Worm (Caenorhabditis elegans) whole organism, L4 larva: ENCODE results near the gene sdz-27.

Experiments
- F49E8.2 ChIP-seq: sonication (generic microtip); optimal IDR thresholded peaks from 2 replicates; lab custom pipeline; 2016; ENCODE audit warnings: missing compliant biosample characterization, mild to moderate bottlenecking, missing genetic modification characterization, borderline replicate concordance
- R02D3.7 ChIP-seq: fragments of 150-350 bp; sonication (generic microtip); optimal IDR thresholded peaks from 3 replicates; lab custom pipeline; 2014; ENCODE audit warnings: missing biosample characterization, missing genetic modification characterization
- aha-1 ChIP-seq: fragments of 150-350 bp; peaks from one replicate; lab custom pipeline; 2014; ENCODE audit warnings: missing biosample characterization, missing genetic modification characterization
- ceh-20 ChIP-seq: fragments of 200-800 bp; sonication (Bioruptor generic); IDR thresholded peaks from 2 replicates; pipeline ENCODE4 v1.3.6; 2022; ENCODE audit warnings: missing genetic modification reagents, missing genetic modification characterization, missing compliant biosample characterization
- ceh-28 ChIP-seq: fragments of 150-350 bp; optimal IDR thresholded peaks from 2 replicates; lab custom pipeline; 2014; ENCODE audit warnings: missing biosample characterization, missing genetic modification reagents, missing genetic modification characterization
- ceh-32 ChIP-seq: sonication (generic microtip); optimal IDR thresholded peaks from 2 replicates; lab custom pipeline; 2016; ENCODE audit warnings: mild to moderate bottlenecking, missing genetic modification characterization, missing compliant biosample characterization; ENCODE audit not compliant: poor library complexity
- ceh-82 ChIP-seq: sonication (generic microtip); optimal IDR thresholded peaks from 2 replicates; lab custom pipeline; 2017; ENCODE audit warnings: missing biosample characterization, missing genetic modification characterization
- lin-15B ChIP-seq: fragments of 150-350 bp; sonication (generic microtip); optimal IDR thresholded peaks from 3 replicates; lab custom pipeline; 2014; ENCODE audit warnings: missing biosample characterization, missing genetic modification characterization
- lin-39 ChIP-seq: fragments of 150-350 bp; optimal IDR thresholded peaks from 2 replicates; lab custom pipeline; 2014; ENCODE audit warnings: missing biosample characterization, missing genetic modification reagents, missing genetic modification characterization
- nhr-11 ChIP-seq: fragments of 150-350 bp; optimal IDR thresholded peaks from 2 replicates; lab custom pipeline; 2014; ENCODE audit warnings: missing biosample characterization, missing genetic modification characterization
- saeg-2 ChIP-seq: fragments of 200-800 bp; sonication (Bioruptor generic); IDR thresholded peaks from 2 replicates; pipeline ENCODE4 v1.3.6; 2022; ENCODE audit warnings: missing genetic modification reagents, missing genetic modification characterization, missing compliant biosample characterization
- zag-1 ChIP-seq: fragments of 150-350 bp; optimal IDR thresholded peaks from 2 replicates; lab custom pipeline; 2014; ENCODE audit warnings: missing biosample characterization, missing genetic modification characterization

DNA sequence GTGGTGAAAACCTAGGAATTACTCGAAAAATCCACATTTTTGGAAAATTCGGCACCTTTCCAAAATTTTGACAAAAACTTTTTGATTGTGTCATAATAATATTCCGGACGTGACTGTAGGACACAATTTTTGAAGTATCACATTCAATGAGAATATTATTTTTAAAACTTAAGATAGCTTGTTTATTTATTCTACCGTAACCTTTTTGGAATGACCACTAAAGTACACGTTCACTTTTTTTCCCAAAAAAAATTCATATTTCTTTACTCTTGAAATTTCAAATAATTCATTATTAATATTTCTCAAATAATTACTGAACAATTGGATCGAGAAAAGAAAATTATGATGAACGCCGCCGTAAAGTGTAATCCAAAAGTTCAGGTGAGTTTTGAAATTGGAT lies 20.4 kb downstream of the sdz-27 start, which contains the start of gene R07H5.9:
- TF ChIP-seq nhr-11 (tag; lab: Kevin White, UChicago) (no peak), zag-1 (no peak), lin-15B (tag; lab: Kevin White, UChicago) (no peak), ceh-20 (GFP tag; lab: Robert Waterston, UW) (no peak), ceh-82 (tag; lab: Kevin White, UChicago) (no peak), R02D3.7 (tag; lab: Kevin White, UChicago) (no peak), aha-1 (tag; lab: Kevin White, UChicago) (no peak), lin-39 (tag; lab: Kevin White, UChicago) (no peak), F49E8.2 (tag; lab: Kevin White, UChicago) (no peak), saeg-2 (GFP tag; lab: Robert Waterston, UW) (no peak), ceh-28 (tag; lab: Kevin White, UChicago) (no peak), ceh-32 (no peak)
